Fruit fly (Drosophila melanogaster) whole organism, embryonic: ENCODE measurements around the gene CG2972.

Experiments
- Aef1 ChIP-seq: fragments of 200-800 bp; sonication (Bioruptor generic); IDR thresholded peaks from 3 replicates; pipeline ENCODE4 v1.3.6; 2022; ENCODE audit warnings: missing biosample characterization, missing genetic modification characterization
- Asciz ChIP-seq: fragments of 200-800 bp; sonication (Bioruptor generic); optimal IDR thresholded peaks from 2 replicates; lab custom pipeline; 2017; ENCODE audit warnings: missing biosample characterization, mild to moderate bottlenecking, missing genetic modification characterization, missing genetic modification reagents
- B-H2 ChIP-seq: fragments of 200-800 bp; sonication (Bioruptor generic); optimal IDR thresholded peaks from 2 replicates; lab custom pipeline; 2018; ENCODE audit warnings: missing biosample characterization, mild to moderate bottlenecking, missing genetic modification characterization
- BtbVII ChIP-seq: fragments of 200-800 bp; sonication (Bioruptor generic); optimal IDR thresholded peaks from 3 replicates; lab custom pipeline; 2017; ENCODE audit warnings: missing biosample characterization, mild to moderate bottlenecking, missing genetic modification characterization
- CG10979 ChIP-seq: fragments of 200-800 bp; sonication (Bioruptor generic); optimal IDR thresholded peaks from 2 replicates; lab custom pipeline; 2018; ENCODE audit warnings: missing biosample characterization, mild to moderate bottlenecking, missing genetic modification characterization, moderate library complexity
- CG11247 ChIP-seq: fragments of 200-800 bp; sonication (Bioruptor generic); IDR thresholded peaks from 2 replicates; pipeline ENCODE4 v1.3.6; 2022; ENCODE audit warnings: missing biosample characterization, missing genetic modification characterization
- CG11504 ChIP-seq: fragments of 200-800 bp; sonication (Bioruptor generic); optimal IDR thresholded peaks from 3 replicates; lab custom pipeline; 2019; ENCODE audit warnings: missing biosample characterization, mild to moderate bottlenecking, missing genetic modification characterization, moderate library complexity
- CG11696 ChIP-seq: fragments of 200-800 bp; sonication (Bioruptor generic); IDR thresholded peaks from 2 replicates; pipeline ENCODE4 v1.3.6; 2022; ENCODE audit warnings: missing biosample characterization, missing genetic modification characterization
- CG12219 ChIP-seq: fragments of 200-800 bp; sonication (Bioruptor generic); optimal IDR thresholded peaks from 3 replicates; lab custom pipeline; 2018; ENCODE audit warnings: missing biosample characterization, mild to moderate bottlenecking, missing genetic modification characterization
- CG12391 ChIP-seq: fragments of 200-800 bp; sonication (Bioruptor generic); optimal IDR thresholded peaks from 3 replicates; lab custom pipeline; 2018; ENCODE audit warnings: missing biosample characterization, mild to moderate bottlenecking, missing genetic modification characterization, moderate library complexity
- CG16779 ChIP-seq: fragments of 200-800 bp; sonication (Bioruptor generic); IDR thresholded peaks from 2 replicates; pipeline ENCODE4 v1.3.6; 2022; ENCODE audit warnings: missing biosample characterization, missing genetic modification characterization
- CG17186 ChIP-seq: fragments of 200-800 bp; sonication (Bioruptor generic); optimal IDR thresholded peaks from 3 replicates; lab custom pipeline; 2017; ENCODE audit warnings: missing biosample characterization, missing genetic modification reagents, missing genetic modification characterization
- CG17829 ChIP-seq: fragments of 200-800 bp; optimal IDR thresholded peaks from 2 replicates; lab custom pipeline; 2019; ENCODE audit warnings: missing biosample characterization, mild to moderate bottlenecking, missing genetic modification characterization, moderate library complexity
- CG30403 ChIP-seq: fragments of 200-800 bp; sonication (Bioruptor generic); optimal IDR thresholded peaks from 3 replicates; lab custom pipeline; 2016; ENCODE audit warnings: missing biosample characterization, missing genetic modification characterization
- CG30431 ChIP-seq: fragments of 200-800 bp; sonication (Bioruptor generic); optimal IDR thresholded peaks from 2 replicates; lab custom pipeline; 2017; ENCODE audit warnings: missing biosample characterization, missing genetic modification characterization
- CG33557 ChIP-seq: fragments of 200-800 bp; sonication (Bioruptor generic); optimal IDR thresholded peaks from 2 replicates; lab custom pipeline; 2019; ENCODE audit warnings: missing biosample characterization, mild to moderate bottlenecking, missing genetic modification characterization, moderate library complexity
- CG4730 ChIP-seq: fragments of 200-800 bp; sonication (Bioruptor generic); IDR thresholded peaks from 2 replicates; pipeline ENCODE4 v1.3.6; 2022; ENCODE audit warnings: missing biosample characterization, missing genetic modification characterization
- CG4820 ChIP-seq: fragments of 200-800 bp; sonication (Bioruptor generic); optimal IDR thresholded peaks from 3 replicates; lab custom pipeline; 2016; ENCODE audit warnings: missing biosample characterization, missing genetic modification characterization
- CG4854 ChIP-seq: fragments of 200-800 bp; sonication (Bioruptor generic); optimal IDR thresholded peaks from 2 replicates; lab custom pipeline; 2016; ENCODE audit warnings: missing biosample characterization, missing genetic modification characterization, inconsistent platforms
- CG7357 ChIP-seq: fragments of 200-800 bp; sonication (Bioruptor generic); IDR thresholded peaks from 3 replicates; pipeline ENCODE4 v1.3.6; 2022; ENCODE audit warnings: missing biosample characterization, missing genetic modification characterization
- CG7556 ChIP-seq: fragments of 200-800 bp; sonication (Bioruptor generic); optimal IDR thresholded peaks from 2 replicates; lab custom pipeline; 2017; ENCODE audit warnings: missing biosample characterization, mild to moderate bottlenecking, missing genetic modification characterization
- CG8478 ChIP-seq: fragments of >200 bp; optimal IDR thresholded peaks from 2 replicates; lab custom pipeline; 2018
- CG9437 ChIP-seq: fragments of 200-800 bp; sonication (Bioruptor generic); optimal IDR thresholded peaks from 2 replicates; lab custom pipeline; 2018; ENCODE audit warnings: missing biosample characterization, mild to moderate bottlenecking, missing genetic modification characterization
- D ChIP-seq, 2 experiments: fragments of 200-800 bp in 1 of 2; fragments of >200 bp in 1 of 2; sonication (Bioruptor generic) in 1 of 2; optimal IDR thresholded peaks; 2 replicates in 1 of 2; 3 replicates in 1 of 2; lab custom pipeline; 2017; ENCODE audit warnings: mild to moderate bottlenecking in 1 of 2, missing biosample characterization in 1 of 2, missing genetic modification characterization in 1 of 2, missing genetic modification reagents in 1 of 2
- Dref ChIP-seq: fragments of 200-800 bp; sonication (Bioruptor generic); IDR thresholded peaks from 2 replicates; pipeline ENCODE4 v1.3.6; 2022; ENCODE audit warnings: missing biosample characterization, missing genetic modification characterization
- Drgx ChIP-seq: fragments of 200-800 bp; sonication (Bioruptor generic); IDR thresholded peaks from 2 replicates; pipeline ENCODE4 v1.3.6; 2022; ENCODE audit warnings: missing biosample characterization, missing genetic modification characterization
- Pdp1 ChIP-seq, 2 experiments: fragments of 200-800 bp; sonication (Bioruptor generic); optimal IDR thresholded peaks; 3 replicates each; lab custom pipeline; 2016; ENCODE audit warnings: missing biosample characterization in 2 of 2, missing genetic modification characterization in 2 of 2, mild to moderate bottlenecking in 1 of 2, moderate library complexity in 1 of 2
- Sox100B ChIP-seq: fragments of 200-800 bp; sonication (Bioruptor generic); optimal IDR thresholded peaks from 3 replicates; lab custom pipeline; 2018; ENCODE audit warnings: missing biosample characterization, mild to moderate bottlenecking, missing genetic modification characterization
- Sox102F ChIP-seq: fragments of 200-800 bp; sonication (Bioruptor generic); optimal IDR thresholded peaks from 2 replicates; lab custom pipeline; 2018; ENCODE audit warnings: missing biosample characterization, mild to moderate bottlenecking, missing genetic modification characterization, moderate library complexity
- Tbp ChIP-seq: fragments of >200 bp; optimal IDR thresholded peaks from 2 replicates; lab custom pipeline; 2018; ENCODE audit warnings: missing biosample characterization, missing genetic modification characterization
- Xbp1 ChIP-seq: fragments of 200-800 bp; sonication (Bioruptor generic); optimal IDR thresholded peaks from 3 replicates; lab custom pipeline; 2016; ENCODE audit warnings: missing biosample characterization, mild to moderate bottlenecking, missing genetic modification characterization
- Xrp1 ChIP-seq: fragments of 200-800 bp; sonication (Bioruptor generic); IDR thresholded peaks from 2 replicates; pipeline ENCODE4 v1.3.6; 2022; ENCODE audit warnings: missing biosample characterization, missing genetic modification characterization
- ara ChIP-seq: fragments of 200-800 bp; sonication (Bioruptor generic); IDR thresholded peaks from 2 replicates; pipeline ENCODE4 v1.3.6; 2022; ENCODE audit warnings: missing biosample characterization, missing genetic modification characterization
- dati ChIP-seq: fragments of 200-800 bp; sonication (Bioruptor generic); IDR thresholded peaks from 2 replicates; pipeline ENCODE4 v1.3.6; 2022; ENCODE audit warnings: missing biosample characterization, missing genetic modification characterization
- disco-r ChIP-seq: fragments of 200-800 bp; sonication (Bioruptor generic); optimal IDR thresholded peaks from 2 replicates; lab custom pipeline; 2016; ENCODE audit warnings: missing biosample characterization, missing genetic modification characterization
- dmrt11E ChIP-seq: fragments of 200-800 bp; sonication (Bioruptor generic); optimal IDR thresholded peaks from 3 replicates; lab custom pipeline; 2018; ENCODE audit warnings: missing biosample characterization, mild to moderate bottlenecking, missing genetic modification characterization, moderate library complexity
- fd3F ChIP-seq: fragments of 200-800 bp; sonication (Bioruptor generic); optimal IDR thresholded peaks from 2 replicates; lab custom pipeline; 2018; ENCODE audit warnings: missing biosample characterization, mild to moderate bottlenecking, missing genetic modification characterization, moderate library complexity
- gcm2 ChIP-seq: fragments of 200-800 bp; sonication (Bioruptor generic); optimal IDR thresholded peaks from 2 replicates; lab custom pipeline; 2016; ENCODE audit warnings: missing biosample characterization, missing genetic modification characterization
- insv ChIP-seq, 2 experiments: fragments of 200-800 bp; sonication (Bioruptor generic); optimal IDR thresholded peaks; 3 replicates each; lab custom pipeline; 2016 to 2018; ENCODE audit warnings: missing biosample characterization in 2 of 2, missing genetic modification characterization in 2 of 2
- kni ChIP-seq: fragments of 200-800 bp; sonication (Bioruptor generic); optimal IDR thresholded peaks from 3 replicates; lab custom pipeline; 2017; ENCODE audit warnings: mild to moderate bottlenecking, missing biosample characterization, missing genetic modification reagents, missing genetic modification characterization
- mld ChIP-seq: fragments of 200-800 bp; sonication (Bioruptor generic); IDR thresholded peaks from 3 replicates; pipeline ENCODE4 v1.3.6; 2022; ENCODE audit warnings: missing biosample characterization, missing genetic modification characterization; ENCODE audit not compliant: partially characterized antibody
- nmo ChIP-seq: fragments of 200-800 bp; sonication (Bioruptor generic); optimal IDR thresholded peaks from 2 replicates; lab custom pipeline; 2018; ENCODE audit warnings: missing biosample characterization, mild to moderate bottlenecking, missing genetic modification characterization, moderate library complexity
- nom ChIP-seq: fragments of 200-800 bp; sonication (Bioruptor generic); optimal IDR thresholded peaks from 2 replicates; lab custom pipeline; 2017; ENCODE audit warnings: missing biosample characterization, missing genetic modification characterization, mild to moderate bottlenecking, moderate library complexity, missing genetic modification reagents
- phol ChIP-seq: fragments of 200-800 bp; sonication (Bioruptor generic); optimal IDR thresholded peaks from 3 replicates; lab custom pipeline; 2018; ENCODE audit warnings: missing biosample characterization, mild to moderate bottlenecking, missing genetic modification characterization, moderate library complexity
- pita ChIP-seq: fragments of 200-800 bp; sonication (Bioruptor generic); optimal IDR thresholded peaks from 2 replicates; lab custom pipeline; 2017; ENCODE audit warnings: missing biosample characterization, mild to moderate bottlenecking, missing genetic modification characterization
- sim ChIP-seq: fragments of 200-800 bp; sonication (Bioruptor generic); IDR thresholded peaks from 2 replicates; pipeline ENCODE4 v1.3.6; 2022; ENCODE audit warnings: missing biosample characterization, missing genetic modification characterization
- slou ChIP-seq: fragments of 200-800 bp; sonication (Bioruptor generic); optimal IDR thresholded peaks from 3 replicates; lab custom pipeline; 2016; ENCODE audit warnings: missing biosample characterization, missing genetic modification characterization
- so ChIP-seq: fragments of 200-800 bp; sonication (Bioruptor generic); IDR thresholded peaks from 3 replicates; pipeline ENCODE4 v1.3.6; 2022; ENCODE audit warnings: missing biosample characterization, missing genetic modification characterization
- stc ChIP-seq: fragments of 200-800 bp; sonication (Bioruptor generic); IDR thresholded peaks from 2 replicates; pipeline ENCODE4 v1.3.6; 2022; ENCODE audit warnings: missing biosample characterization, missing genetic modification characterization
- wor ChIP-seq: fragments of 200-800 bp; sonication (Bioruptor generic); IDR thresholded peaks from 2 replicates; pipeline ENCODE4 v1.3.6; 2022; ENCODE audit warnings: missing biosample characterization, missing genetic modification characterization

CG2972 gene

dm6 chrX:10110898-10111297 lies 27.9 kb downstream of the CG2972 start (continued):
- TF ChIP-seq CG12219 (GFP tag; lab: Kevin White, UChicago) (no peak), dati (GFP tag; lab: Robert Waterston, UW) (no peak), Tbp (no peak), mld (GFP tag; lab: Robert Waterston, UW) (no peak), ara (GFP tag; lab: Robert Waterston, UW) (no peak), Dref (no peak), CG8478 (lab: Kevin White, UChicago) (no peak), Sox100B (peak; percentile 8), CG11247 (GFP tag; lab: Robert Waterston, UW) (no peak), Xbp1 (no peak), fd3F (no peak), wor (no peak), CG4730 (GFP tag; lab: Robert Waterston, UW) (no peak), pita (no peak), so (GFP tag; lab: Robert Waterston, UW) (no peak), CG4854 (GFP tag; lab: Kevin White, UChicago) (no peak), slou (GFP tag; lab: Kevin White, UChicago) (no peak), CG33557 (GFP tag; lab: Kevin White, UChicago) (peak; percentile 22), CG30431 (GFP tag; lab: Kevin White, UChicago) (no peak), disco-r (no peak), CG11696 (no peak), CG9437 (no peak), CG11504 (no peak), Aef1 (GFP tag; lab: Robert Waterston, UW) (no peak), CG7357 (GFP tag; lab: Robert Waterston, UW) (no peak), CG30403 (no peak), Xrp1 (peak; percentile 27), nom (GFP tag; lab: Kevin White, UChicago) (peak; percentile 0), stc (GFP tag; lab: Robert Waterston, UW) (0 out of 2 replicates have a peak, but pooled peaks have one; percentile 12)

- TF ChIP-seq phol (tag; lab: Kevin White, UChicago): peak; percentile 49
- TF ChIP-seq Asciz (GFP tag; lab: Kevin White, UChicago): peak; percentile 60
- peak; percentile 15 for TF ChIP-seq CG4820 (GFP tag; lab: Kevin White, UChicago)
- peak in 1 of 2 experiments; percentile 4 for TF ChIP-seq Pdp1 (GFP tag; optimal IDR thresholded peaks at IDR 0.05; lab: Kevin White, UChicago)
- TF ChIP-seq CG17829 (tag; lab: Kevin White, UChicago): peak; percentile 26
- TF ChIP-seq Sox102F (GFP tag; lab: Kevin White, UChicago): peak; percentile 46
- TF ChIP-seq insv (GFP tag; optimal IDR thresholded peaks at IDR 0.05; lab: Kevin White, UChicago): no peak
- no peak for TF ChIP-seq BtbVII (GFP tag; lab: Kevin White, UChicago)
- TF ChIP-seq Drgx: peak; percentile 32
- no peak for TF ChIP-seq B-H2
- TF ChIP-seq CG17186 (GFP tag; lab: Kevin White, UChicago): no peak
- TF ChIP-seq sim (GFP tag; lab: Robert Waterston, UW): 0 out of 2 replicates have a peak, but pooled peaks have one; percentile 14
- peak; percentile 13 for TF ChIP-seq CG7556 (GFP tag; lab: Kevin White, UChicago)
- TF ChIP-seq D (optimal IDR thresholded peaks at IDR 0.05; lab: Kevin White, UChicago): no peak
- TF ChIP-seq D (GFP tag; optimal IDR thresholded peaks at IDR 0.05; lab: Kevin White, UChicago): peak; percentile 71
- peak; percentile 47 for TF ChIP-seq nmo (GFP tag; lab: Kevin White, UChicago)
- TF ChIP-seq ara (GFP tag; lab: Robert Waterston, UW): no peak
- TF ChIP-seq CG12391 (tag; lab: Kevin White, UChicago): peak; percentile 43
- no peak for TF ChIP-seq gcm2 (GFP tag; lab: Kevin White, UChicago)
- TF ChIP-seq CG11504: peak; percentile 45
- peak; percentile 7 for TF ChIP-seq dmrt11E
- TF ChIP-seq kni (GFP tag; lab: Kevin White, UChicago): peak; percentile 44
- TF ChIP-seq CG16779 (GFP tag; lab: Robert Waterston, UW): no peak
- peak; percentile 63 for TF ChIP-seq CG10979
These were observed 31.2 kb downstream of the CG2972 start for dm6 chrX:10113910-10114790.
